Comparison of ENCODE assay signal across 2 worm cellular contexts in the genomic region with DNA sequence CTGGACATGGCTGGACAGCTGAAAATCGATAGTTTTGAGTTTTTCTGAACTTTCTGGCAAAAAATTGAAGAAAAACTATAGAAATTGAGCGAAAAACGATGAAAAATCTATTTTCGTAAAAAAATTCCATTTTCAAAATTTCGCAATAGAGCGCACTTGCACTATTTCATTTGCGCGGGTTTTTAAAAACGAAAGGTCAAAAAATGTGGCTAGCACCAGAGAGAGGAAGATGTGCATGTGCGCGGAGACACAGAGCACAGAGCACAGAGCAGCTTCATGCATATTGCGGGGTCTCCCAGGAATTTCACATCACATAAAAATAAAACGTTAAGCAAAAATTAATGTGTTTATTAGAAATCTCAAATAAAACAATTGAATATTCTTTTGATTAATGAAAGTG.
TF ChIP-seq lines count a peak whose summit lies in the region.

TSS of gene Y17G7B.18 (minus strand) at position 18 of the 400 bp plus-strand sequence.

TF ChIP-seq in whole organism, L1 larva, 84 proteins besides CTCF, POLR2A, EP300 and RAD21 (continued from another document and continues in another):
- peak; percentile 91 for TF ChIP-seq mep-1 (tag; optimal IDR thresholded peaks at IDR 0.05; lab: Kevin White, UChicago)
- TF ChIP-seq unc-30 (tag; optimal IDR thresholded peaks at IDR 0.05; lab: Kevin White, UChicago), result no peak
- peak; percentile 64 for TF ChIP-seq tbx-2 (tag; optimal IDR thresholded peaks at IDR 0.05; lab: Kevin White, UChicago)
- TF ChIP-seq unc-130 (tag; optimal IDR thresholded peaks at IDR 0.05; lab: Kevin White, UChicago), result no peak
- peak; percentile 67 for TF ChIP-seq C16A3.4 (tag; optimal IDR thresholded peaks at IDR 0.05; lab: Kevin White, UChicago)
- no peak for TF ChIP-seq ztf-4 (tag; optimal IDR thresholded peaks at IDR 0.05; lab: Kevin White, UChicago)
- peak; percentile 59 for TF ChIP-seq F16B12.6 (tag; optimal IDR thresholded peaks at IDR 0.05; lab: Kevin White, UChicago)
- peak in 1 of 2 experiments; percentile 33 for TF ChIP-seq ztf-11 (tag; optimal IDR thresholded peaks at IDR 0.05; lab: Kevin White, UChicago)
- TF ChIP-seq irx-1 (tag; optimal IDR thresholded peaks at IDR 0.05; lab: Kevin White, UChicago), result peak; percentile 64
- peak; percentile 72 for TF ChIP-seq dsc-1 (tag; optimal IDR thresholded peaks at IDR 0.05; lab: Kevin White, UChicago)
- TF ChIP-seq unc-98 (GFP tag; IDR thresholded peaks at IDR 0.05; lab: Robert Waterston, UW), result no peak
- peak; percentile 84 for TF ChIP-seq nhr-47 (tag; optimal IDR thresholded peaks at IDR 0.05; lab: Kevin White, UChicago)
- TF ChIP-seq ceh-90 (tag; optimal IDR thresholded peaks at IDR 0.05; lab: Kevin White, UChicago), result no peak
- peak; percentile 96 to 98 for TF ChIP-seq lin-35 (GFP tag; optimal IDR thresholded peaks at IDR 0.05; lab: Kevin White, UChicago)
- no peak for TF ChIP-seq alr-1 (tag; optimal IDR thresholded peaks at IDR 0.05; lab: Kevin White, UChicago; ENCODE audit: borderline replicate concordance)
- TF ChIP-seq egl-27 (tag; optimal IDR thresholded peaks at IDR 0.05; lab: Kevin White, UChicago), result no peak
- peak; percentile 62 for TF ChIP-seq mef-2 (tag; optimal IDR thresholded peaks at IDR 0.05; lab: Kevin White, UChicago)
- no peak for TF ChIP-seq efl-3 (GFP tag; optimal IDR thresholded peaks at IDR 0.05; lab: Kevin White, UChicago)
- TF ChIP-seq ama-1 (optimal IDR thresholded peaks at IDR 0.05; lab: Kevin White, UChicago), result no peak
- peak; percentile 53 for TF ChIP-seq fos-1 (tag; optimal IDR thresholded peaks at IDR 0.05; lab: Kevin White, UChicago)
- peak; percentile 51 for TF ChIP-seq blmp-1 (tag; optimal IDR thresholded peaks at IDR 0.05; lab: Kevin White, UChicago)
- TF ChIP-seq lsy-2 (tag; optimal IDR thresholded peaks at IDR 0.05; lab: Kevin White, UChicago), result peak; percentile 76 to 88
- TF ChIP-seq ceh-8 (GFP tag; optimal IDR thresholded peaks at IDR 0.05; lab: Kevin White, UChicago), result no peak
- no peak for TF ChIP-seq C34B4.2 (tag; optimal IDR thresholded peaks at IDR 0.05; lab: Kevin White, UChicago)
- no peak for TF ChIP-seq tlp-1 (tag; optimal IDR thresholded peaks at IDR 0.05; lab: Kevin White, UChicago)
- peak; percentile 45 for TF ChIP-seq skn-1 (tag; optimal IDR thresholded peaks at IDR 0.05; lab: Kevin White, UChicago)
- TF ChIP-seq nhr-76 (tag; optimal IDR thresholded peaks at IDR 0.05; lab: Kevin White, UChicago), result no peak
- TF ChIP-seq xbp-1 (tag; optimal IDR thresholded peaks at IDR 0.05; lab: Kevin White, UChicago), result peak; percentile 70
- TF ChIP-seq zip-4 (GFP tag; optimal IDR thresholded peaks at IDR 0.05; lab: Kevin White, UChicago), result peak; percentile 23
- no peak for TF ChIP-seq sup-37 (GFP tag; optimal IDR thresholded peaks at IDR 0.05; lab: Kevin White, UChicago)
- peak; percentile 71 for TF ChIP-seq lin-14 (GFP tag; optimal IDR thresholded peaks at IDR 0.05; lab: Kevin White, UChicago)
- no peak for TF ChIP-seq vab-15 (tag; optimal IDR thresholded peaks at IDR 0.05; lab: Kevin White, UChicago)
- peak; percentile 79 for TF ChIP-seq aly-2 (tag; optimal IDR thresholded peaks at IDR 0.05; lab: Kevin White, UChicago)
- peak; percentile 65 to 90 (median 68) for TF ChIP-seq ceh-82 (tag; optimal IDR thresholded peaks at IDR 0.05; lab: Kevin White, UChicago)
- TF ChIP-seq nhr-71 (tag; optimal IDR thresholded peaks at IDR 0.05; lab: Kevin White, UChicago), result peak; percentile 82
- no peak for TF ChIP-seq elt-2 (tag; optimal IDR thresholded peaks at IDR 0.05; lab: Kevin White, UChicago)
- no peak for TF ChIP-seq Y116A8C.19 (tag; optimal IDR thresholded peaks at IDR 0.05; lab: Kevin White, UChicago; ENCODE audit: borderline replicate concordance)
- TF ChIP-seq ceh-63 (GFP tag; optimal IDR thresholded peaks at IDR 0.05; lab: Kevin White, UChicago), result no peak
- TF ChIP-seq lin-39 (tag; optimal IDR thresholded peaks at IDR 0.05; lab: Kevin White, UChicago), result peak; percentile 61
- TF ChIP-seq mdl-1 (tag; optimal IDR thresholded peaks at IDR 0.05; lab: Kevin White, UChicago), result peak in 1 of 2 experiments; percentile 29
- peak; percentile 62 for TF ChIP-seq nhr-19 (GFP tag; conservative IDR thresholded peaks at IDR 0.05; lab: Robert Waterston, UW)
- TF ChIP-seq fkh-10 (GFP tag; optimal IDR thresholded peaks at IDR 0.05; lab: Kevin White, UChicago), result peak; percentile 50
- TF ChIP-seq zag-1 (tag; optimal IDR thresholded peaks at IDR 0.05; lab: Kevin White, UChicago), result no peak
- peak; percentile 54 for TF ChIP-seq lin-13 (GFP tag; optimal IDR thresholded peaks at IDR 0.05; lab: Kevin White, UChicago)
- no peak for TF ChIP-seq fkh-4 (tag; optimal IDR thresholded peaks at IDR 0.05; lab: Kevin White, UChicago; ENCODE audit: borderline replicate concordance)
- no peak for TF ChIP-seq hlh-4 (tag; optimal IDR thresholded peaks at IDR 0.05; lab: Kevin White, UChicago)
- peak; percentile 56 for TF ChIP-seq lin-15B (tag; optimal IDR thresholded peaks at IDR 0.05; lab: Kevin White, UChicago)
- no peak for TF ChIP-seq nhr-85 (tag; lab: Kevin White, UChicago)
- peak; percentile 29 for TF ChIP-seq sox-4 (tag; optimal IDR thresholded peaks at IDR 0.05; lab: Kevin White, UChicago)
- peak; percentile 75 for TF ChIP-seq swsn-7 (tag; optimal IDR thresholded peaks at IDR 0.05; lab: Kevin White, UChicago)
- peak; percentile 42; the same call in 1 of the 2 replicates for TF ChIP-seq ceh-88 (GFP tag; IDR thresholded peaks at IDR 0.05; lab: Robert Waterston, UW)
- peak; percentile 91 to 97 for TF ChIP-seq efl-1 (optimal IDR thresholded peaks at IDR 0.05; lab: Kevin White, UChicago)
- TF ChIP-seq efl-1 (GFP tag; optimal IDR thresholded peaks at IDR 0.05 in 1 of 2; lab: Kevin White, UChicago), result peak; percentile 98 to 100
- TF ChIP-seq hlh-17 (GFP tag; optimal IDR thresholded peaks at IDR 0.05; lab: Kevin White, UChicago; ENCODE audit: borderline replicate concordance), result no peak
- TF ChIP-seq C04F5.9 (tag; optimal IDR thresholded peaks at IDR 0.05; lab: Kevin White, UChicago), result no peak
- TF ChIP-seq hpl-2 (GFP tag; optimal IDR thresholded peaks at IDR 0.05; lab: Kevin White, UChicago), result no peak
- peak; percentile 70 for TF ChIP-seq mab-9 (GFP tag; IDR thresholded peaks at IDR 0.05; lab: Robert Waterston, UW)
- peak; percentile 85 for TF ChIP-seq fkh-8 (tag; optimal IDR thresholded peaks at IDR 0.05; lab: Kevin White, UChicago)
- TF ChIP-seq nhr-90 (tag; optimal IDR thresholded peaks at IDR 0.05; lab: Kevin White, UChicago; ENCODE audit: poor library complexity), result peak; percentile 46
- TF ChIP-seq nhr-12 (tag; optimal IDR thresholded peaks at IDR 0.05; lab: Kevin White, UChicago), result no peak
- no peak for TF ChIP-seq sptf-1 (tag; optimal IDR thresholded peaks at IDR 0.05; lab: Kevin White, UChicago)
- TF ChIP-seq snu-23 (GFP tag; optimal IDR thresholded peaks at IDR 0.05; lab: Kevin White, UChicago), result peak; percentile 80
- TF ChIP-seq unc-86 (tag; optimal IDR thresholded peaks at IDR 0.05; lab: Kevin White, UChicago), result peak; percentile 83
- no peak for TF ChIP-seq ces-1 (GFP tag; optimal IDR thresholded peaks at IDR 0.05; lab: Kevin White, UChicago)

TF ChIP-seq in whole organism, L3 larva, 47 proteins besides CTCF, POLR2A, EP300 and RAD21 (continued from another document):
- peak; percentile 58 for TF ChIP-seq fkh-10 (GFP tag; optimal IDR thresholded peaks at IDR 0.05; lab: Kevin White, UChicago)
- peak; percentile 36 for TF ChIP-seq nhr-25 (tag; optimal IDR thresholded peaks at IDR 0.05; lab: Kevin White, UChicago)
- peak; percentile 71 for TF ChIP-seq skn-1 (tag; optimal IDR thresholded peaks at IDR 0.05; lab: Kevin White, UChicago)
- no peak for TF ChIP-seq fos-1 (tag; optimal IDR thresholded peaks at IDR 0.05; lab: Kevin White, UChicago)
